Comparison of ENCODE assay signal across 2 fruit fly cellular contexts in the genomic region with DNA sequence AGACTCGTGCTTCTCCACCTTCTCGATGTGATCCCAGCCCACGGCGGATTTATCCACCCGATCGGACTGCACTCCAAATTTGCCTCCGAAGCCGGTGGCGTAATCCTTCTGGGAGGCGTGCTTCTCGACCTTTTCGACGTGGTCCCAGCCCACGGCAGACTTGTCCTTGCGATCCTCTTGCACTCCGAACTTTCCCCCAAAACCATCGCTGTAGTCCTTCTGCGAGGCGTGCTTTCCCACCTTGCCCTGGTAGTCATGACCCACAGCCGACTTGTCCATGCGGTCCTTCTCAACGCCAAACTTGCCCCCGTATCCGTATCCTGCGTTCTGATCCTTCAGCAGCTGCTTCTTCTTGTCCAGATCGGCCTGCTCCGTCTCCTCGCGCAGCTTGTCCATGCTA.
A peak's percentile ranks its signal among the peaks of the same experiment; 100 is the strongest.
TF ChIP-seq lines count a peak whose summit lies in the region.

No protein-coding gene starts in this region.

- TF ChIP-seq CTCF in whole organism, embryonic (GFP tag; optimal IDR thresholded peaks at IDR 0.05; lab: Kevin White, UChicago): no peak

TF ChIP-seq in Kc167, 6 proteins besides CTCF, POLR2A, EP300 and RAD21:
- TF ChIP-seq psq (optimal IDR thresholded peaks at IDR 0.05; lab: Kevin White, UChicago): no peak
- no peak for TF ChIP-seq h (optimal IDR thresholded peaks at IDR 0.05; lab: Kevin White, UChicago)
- no peak for TF ChIP-seq Myc (optimal IDR thresholded peaks at IDR 0.05; lab: Kevin White, UChicago)
- no peak for TF ChIP-seq insv (optimal IDR thresholded peaks at IDR 0.05; lab: Kevin White, UChicago)
- no peak for TF ChIP-seq Sin3A (optimal IDR thresholded peaks at IDR 0.05; lab: Kevin White, UChicago)
- TF ChIP-seq ttk (optimal IDR thresholded peaks at IDR 0.05; lab: Kevin White, UChicago): peak; percentile 59

TF ChIP-seq in whole organism, embryonic, 481 proteins besides CTCF, POLR2A, EP300 and RAD21:
- TF ChIP-seq Med (GFP tag; lab: Kevin White, UChicago) (peak; percentile 24), fd102C (GFP tag; optimal IDR thresholded peaks at IDR 0.05; lab: Kevin White, UChicago) (no peak), sens (GFP tag; lab: Kevin White, UChicago) (peak; percentile 60), fu2 (GFP tag; optimal IDR thresholded peaks at IDR 0.05; lab: Kevin White, UChicago) (no peak), sima (GFP tag; optimal IDR thresholded peaks at IDR 0.05; lab: Kevin White, UChicago) (no peak)
